Worm (Caenorhabditis elegans) whole organism, L4 larva: ENCODE measurements around the gene AC3.12.
A peak's percentile ranks its signal among the peaks of the same experiment; 100 is the strongest.

Source experiments
- D1046.2 ChIP-seq: fragments of 200-800 bp; sonication (Bioruptor generic); IDR thresholded peaks from 2 replicates; pipeline ENCODE4 v1.3.6; 2022; ENCODE audit warnings: missing genetic modification characterization, missing compliant biosample characterization
- F26F4.8 ChIP-seq: fragments of 200-800 bp; sonication (Bioruptor generic); conservative IDR thresholded peaks from 2 replicates; pipeline ENCODE4 v1.3.6; 2022; ENCODE audit warnings: missing genetic modification characterization, missing compliant biosample characterization
- F37D6.2 ChIP-seq: sonication (generic microtip); optimal IDR thresholded peaks from 2 replicates; lab custom pipeline; 2016; ENCODE audit warnings: mild to moderate bottlenecking, missing genetic modification characterization, missing compliant biosample characterization
- F44E2.7 ChIP-seq: fragments of 200-800 bp; sonication (Bioruptor generic); IDR thresholded peaks from 2 replicates; pipeline ENCODE4 v2.1.2; 2022; ENCODE audit warnings: missing genetic modification characterization, missing compliant biosample characterization
- F49E8.2 ChIP-seq: sonication (generic microtip); optimal IDR thresholded peaks from 2 replicates; lab custom pipeline; 2016; ENCODE audit warnings: missing compliant biosample characterization, mild to moderate bottlenecking, missing genetic modification characterization, borderline replicate concordance
- T26A8.4 ChIP-seq: fragments of 200-800 bp; sonication (Bioruptor generic); IDR thresholded peaks from 2 replicates; pipeline ENCODE4 v1.3.6; 2022; ENCODE audit warnings: missing genetic modification characterization, missing compliant biosample characterization
- Y48G9A.11 ChIP-seq: fragments of 200-800 bp; sonication (Bioruptor generic); IDR thresholded peaks from 2 replicates; pipeline ENCODE4 v1.3.6; 2022; ENCODE audit warnings: missing genetic modification reagents, missing genetic modification characterization, missing compliant biosample characterization
- Y5F2A.4 ChIP-seq: fragments of 200-800 bp; sonication (Bioruptor generic); optimal IDR thresholded peaks from 2 replicates; lab custom pipeline; 2018; ENCODE audit warnings: mild to moderate bottlenecking, missing genetic modification characterization, missing compliant biosample characterization
- aly-2 ChIP-seq: sonication (generic microtip); optimal IDR thresholded peaks from 2 replicates; lab custom pipeline; 2018; ENCODE audit warnings: missing biosample characterization, missing genetic modification characterization
- arid-1 ChIP-seq: fragments of 200-800 bp; sonication (Bioruptor generic); conservative IDR thresholded peaks from 2 replicates; pipeline ENCODE4 v1.3.6; 2022; ENCODE audit warnings: missing genetic modification reagents, missing genetic modification characterization, missing compliant biosample characterization
- ceh-20 ChIP-seq: fragments of 200-800 bp; sonication (Bioruptor generic); IDR thresholded peaks from 2 replicates; pipeline ENCODE4 v1.3.6; 2022; ENCODE audit warnings: missing genetic modification reagents, missing genetic modification characterization, missing compliant biosample characterization
- ceh-28 ChIP-seq: fragments of 150-350 bp; optimal IDR thresholded peaks from 2 replicates; lab custom pipeline; 2014; ENCODE audit warnings: missing biosample characterization, missing genetic modification reagents, missing genetic modification characterization
- ceh-62 ChIP-seq: sonication (generic microtip); optimal IDR thresholded peaks from 2 replicates; lab custom pipeline; 2017; ENCODE audit warnings: missing biosample characterization, missing genetic modification characterization
- ceh-82 ChIP-seq: sonication (generic microtip); optimal IDR thresholded peaks from 2 replicates; lab custom pipeline; 2017; ENCODE audit warnings: missing biosample characterization, missing genetic modification characterization
- cey-2 ChIP-seq: sonication (generic microtip); optimal IDR thresholded peaks from 3 replicates; lab custom pipeline; 2017; ENCODE audit warnings: missing genetic modification characterization, mild to moderate bottlenecking, missing compliant biosample characterization, antibody characterized with exemption, borderline replicate concordance; ENCODE audit not compliant: insufficient read depth
- ctbp-1 ChIP-seq: fragments of 200-800 bp; sonication (Bioruptor generic); IDR thresholded peaks from 2 replicates; pipeline ENCODE4 v1.3.6; 2022; ENCODE audit warnings: missing genetic modification reagents, missing genetic modification characterization, missing compliant biosample characterization
- daf-19 ChIP-seq: fragments of 200-800 bp; sonication (Bioruptor generic); conservative IDR thresholded peaks from 2 replicates; pipeline ENCODE4 v1.3.6; 2022; ENCODE audit warnings: missing genetic modification characterization, missing compliant biosample characterization
- dmd-6 ChIP-seq: fragments of 200-800 bp; sonication (Bioruptor generic); IDR thresholded peaks from 2 replicates; pipeline ENCODE4 v1.3.6; 2022; ENCODE audit warnings: missing genetic modification reagents, missing genetic modification characterization, missing compliant biosample characterization
- dmd-8 ChIP-seq: fragments of 200-800 bp; sonication (Bioruptor generic); IDR thresholded peaks from 2 replicates; pipeline ENCODE4 v1.3.6; 2022; ENCODE audit warnings: missing genetic modification characterization, missing compliant biosample characterization
- duxl-1 ChIP-seq: sonication (generic microtip); optimal IDR thresholded peaks from 2 replicates; lab custom pipeline; 2016; ENCODE audit warnings: mild to moderate bottlenecking, missing genetic modification characterization, moderate library complexity, missing compliant biosample characterization; ENCODE audit not compliant: poor library complexity
- egl-43 ChIP-seq: fragments of 200-800 bp; sonication (Bioruptor generic); IDR thresholded peaks from 2 replicates; pipeline ENCODE4 v1.3.6; 2022; ENCODE audit warnings: missing genetic modification reagents, missing genetic modification characterization, missing compliant biosample characterization
- fkh-10 ChIP-seq: fragments of 150-350 bp; optimal IDR thresholded peaks from 2 replicates; lab custom pipeline; 2014; ENCODE audit warnings: missing biosample characterization, missing genetic modification reagents, missing genetic modification characterization
- hlh-11 ChIP-seq: fragments of 200-800 bp; sonication (Bioruptor generic); optimal IDR thresholded peaks from 2 replicates; lab custom pipeline; 2018; ENCODE audit warnings: mild to moderate bottlenecking, missing genetic modification characterization, missing compliant biosample characterization
- hmg-1.1 ChIP-seq: fragments of 200-800 bp; sonication (Bioruptor generic); IDR thresholded peaks from 2 replicates; pipeline ENCODE4 v1.3.6; 2022; ENCODE audit warnings: missing genetic modification reagents, missing genetic modification characterization, missing compliant biosample characterization
- lin-1 ChIP-seq: fragments of 200-800 bp; sonication (Bioruptor generic); IDR thresholded peaks from 2 replicates; pipeline ENCODE4 v1.3.6; 2022; ENCODE audit warnings: missing genetic modification reagents, missing genetic modification characterization, missing compliant biosample characterization
- lin-15B ChIP-seq: fragments of 150-350 bp; sonication (generic microtip); optimal IDR thresholded peaks from 3 replicates; lab custom pipeline; 2014; ENCODE audit warnings: missing biosample characterization, missing genetic modification characterization
- lin-38 ChIP-seq: fragments of 200-800 bp; sonication (Bioruptor generic); IDR thresholded peaks from 2 replicates; pipeline ENCODE4 v1.3.6; 2022; ENCODE audit warnings: missing genetic modification reagents, missing genetic modification characterization, missing compliant biosample characterization
- lsy-2 ChIP-seq, 2 experiments: fragments of 150-350 bp in 1 of 2; sonication (generic microtip) in 1 of 2; optimal IDR thresholded peaks; 2 replicates each; lab custom pipeline; 2014 to 2017; ENCODE audit warnings: missing biosample characterization in 2 of 2, missing genetic modification characterization in 2 of 2
- madf-5 ChIP-seq, 2 experiments: fragments of 200-800 bp; sonication (Bioruptor generic); IDR thresholded peaks; 2 replicates each; pipeline ENCODE4 v1.3.6; 2022; ENCODE audit warnings: missing compliant biosample characterization in 2 of 2, missing genetic modification characterization in 2 of 2
- mdl-1 ChIP-seq, 2 experiments: fragments of 150-350 bp in 1 of 2; sonication (generic microtip) in 1 of 2; optimal IDR thresholded peaks; 2 replicates each; lab custom pipeline; 2014 to 2017; ENCODE audit warnings: missing biosample characterization in 2 of 2, missing genetic modification characterization in 2 of 2
- mep-1 ChIP-seq: fragments of 150-350 bp; sonication (generic microtip); optimal IDR thresholded peaks from 3 replicates; lab custom pipeline; 2014; ENCODE audit warnings: missing biosample characterization, missing genetic modification characterization
- nhr-10 ChIP-seq: fragments of 150-350 bp; optimal IDR thresholded peaks from 2 replicates; lab custom pipeline; 2014; ENCODE audit warnings: missing biosample characterization, missing genetic modification characterization
- nhr-11 ChIP-seq: fragments of 150-350 bp; optimal IDR thresholded peaks from 2 replicates; lab custom pipeline; 2014; ENCODE audit warnings: missing biosample characterization, missing genetic modification characterization
- nhr-42 ChIP-seq: fragments of 200-800 bp; sonication (Bioruptor generic); IDR thresholded peaks from 2 replicates; pipeline ENCODE4 v1.3.6; 2022; ENCODE audit warnings: missing genetic modification characterization, missing compliant biosample characterization
- nhr-6 ChIP-seq: fragments of 150-350 bp; optimal IDR thresholded peaks from 2 replicates; lab custom pipeline; 2014; ENCODE audit warnings: missing biosample characterization, missing genetic modification characterization
- rbr-2 ChIP-seq: sonication (generic microtip); optimal IDR thresholded peaks from 2 replicates; lab custom pipeline; 2016; ENCODE audit warnings: missing genotype, missing genetic modification characterization, missing compliant biosample characterization
- set-16 ChIP-seq: fragments of 200-800 bp; sonication (Bioruptor generic); IDR thresholded peaks from 2 replicates; pipeline ENCODE4 v1.3.6; 2022; ENCODE audit warnings: missing genetic modification reagents, missing genetic modification characterization, missing compliant biosample characterization
- snpc-4 ChIP-seq: fragments of 150-350 bp; optimal IDR thresholded peaks from 2 replicates; lab custom pipeline; 2014; ENCODE audit warnings: missing biosample characterization, missing genetic modification characterization
- spr-1 ChIP-seq: sonication (generic microtip); optimal IDR thresholded peaks from 2 replicates; lab custom pipeline; 2016; ENCODE audit warnings: mild to moderate bottlenecking, missing genetic modification characterization, missing compliant biosample characterization
- tag-97 ChIP-seq: fragments of 200-800 bp; sonication (Bioruptor generic); IDR thresholded peaks from 2 replicates; pipeline ENCODE4 v1.3.6; 2022; ENCODE audit warnings: missing genetic modification characterization, missing compliant biosample characterization
- unc-62 ChIP-seq, 3 experiments: fragments of 150-350 bp in 1 of 3; sonication (generic microtip); optimal IDR thresholded peaks in 2 of 3; peaks in 1 of 3; 1 replicate in 1 of 3; 2 replicates in 2 of 3; lab custom pipeline; 2014 to 2017; ENCODE audit warnings: missing biosample characterization in 3 of 3, missing genetic modification characterization in 3 of 3, missing genetic modification reagents in 3 of 3, missing genotype in 1 of 3
- zip-11 ChIP-seq: fragments of 200-800 bp; sonication (Bioruptor generic); IDR thresholded peaks from 2 replicates; pipeline ENCODE4 v1.3.6; 2022; ENCODE audit warnings: missing genetic modification characterization, missing compliant biosample characterization
- zip-2 ChIP-seq: fragments of 150-350 bp; optimal IDR thresholded peaks from 2 replicates; lab custom pipeline; 2014; ENCODE audit warnings: missing biosample characterization, missing genetic modification characterization

Gene AC3.12

DNA sequence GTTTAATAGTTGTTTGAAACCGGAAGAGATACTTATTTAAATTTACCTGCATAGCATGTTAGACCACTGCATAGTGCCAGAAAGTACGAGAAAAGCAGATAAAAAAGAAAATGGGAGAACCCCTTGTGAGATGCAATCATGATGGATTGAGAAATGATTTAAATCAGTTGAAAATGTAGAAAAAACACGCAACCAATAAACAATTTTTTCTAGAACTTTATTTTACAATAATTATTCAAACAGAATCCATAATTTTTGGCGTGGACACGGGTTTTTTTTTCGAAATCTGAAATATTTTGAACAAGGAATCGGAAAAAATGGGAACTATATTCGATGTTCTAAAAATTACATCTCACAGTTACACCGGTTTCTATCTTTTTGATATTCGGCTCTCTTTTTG, at the start of gene AC3.12:
TSS of gene AC3.12 (minus strand) at position 101 of the 400 bp plus-strand sequence.
- no peak for TF ChIP-seq mdl-1 (tag; optimal IDR thresholded peaks at IDR 0.05; lab: Kevin White, UChicago)
- no peak for TF ChIP-seq ceh-82 (tag; lab: Kevin White, UChicago)

DNA sequence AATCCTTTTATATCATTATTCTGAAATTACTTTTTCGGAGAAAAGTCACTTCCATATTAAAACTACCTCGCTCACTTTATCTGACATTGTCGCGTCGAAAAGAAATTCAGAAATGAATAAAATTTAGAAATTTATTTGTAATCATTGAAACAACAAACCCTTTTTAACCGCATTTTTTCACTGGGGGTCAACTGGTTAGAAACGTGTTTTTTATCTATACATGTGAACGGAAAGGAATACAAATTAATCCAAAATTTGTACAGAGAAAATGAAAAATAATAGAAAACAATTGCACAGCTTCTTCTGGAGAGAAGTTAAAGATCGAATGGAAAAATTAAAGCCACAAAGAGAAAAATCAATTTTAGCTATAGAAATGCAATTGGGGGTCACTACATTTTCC, 49.4 kb upstream of the AC3.12 start, which contains the start of gene tag-314:
TSS of gene tag-314 (minus strand) at position 101 of the 400 bp plus-strand sequence.
- TF ChIP-seq egl-43 (GFP tag; lab: Robert Waterston, UW) = no peak
- no peak for TF ChIP-seq spr-1
- TF ChIP-seq snpc-4 (tag; lab: Kevin White, UChicago) = no peak
- TF ChIP-seq dmd-8 (GFP tag; lab: Robert Waterston, UW) = no peak
- TF ChIP-seq Y5F2A.4 (GFP tag; lab: Kevin White, UChicago) = no peak
- no peak for TF ChIP-seq T26A8.4 (GFP tag; lab: Robert Waterston, UW)
- no peak for TF ChIP-seq hlh-11 (tag; lab: Kevin White, UChicago)
- TF ChIP-seq Y48G9A.11 (GFP tag; lab: Robert Waterston, UW) = no peak
- no peak for TF ChIP-seq mep-1 (tag; lab: Kevin White, UChicago)
- no peak for TF ChIP-seq hmg-1.1 (GFP tag; lab: Robert Waterston, UW)
- no peak for TF ChIP-seq lin-1 (GFP tag; lab: Robert Waterston, UW)
- TF ChIP-seq aly-2 (tag; lab: Kevin White, UChicago) = no peak
- TF ChIP-seq duxl-1 (tag; lab: Kevin White, UChicago) = no peak
- TF ChIP-seq zip-11 (GFP tag; lab: Robert Waterston, UW) = no peak
- TF ChIP-seq lin-15B (tag; lab: Kevin White, UChicago) = no peak

DNA sequence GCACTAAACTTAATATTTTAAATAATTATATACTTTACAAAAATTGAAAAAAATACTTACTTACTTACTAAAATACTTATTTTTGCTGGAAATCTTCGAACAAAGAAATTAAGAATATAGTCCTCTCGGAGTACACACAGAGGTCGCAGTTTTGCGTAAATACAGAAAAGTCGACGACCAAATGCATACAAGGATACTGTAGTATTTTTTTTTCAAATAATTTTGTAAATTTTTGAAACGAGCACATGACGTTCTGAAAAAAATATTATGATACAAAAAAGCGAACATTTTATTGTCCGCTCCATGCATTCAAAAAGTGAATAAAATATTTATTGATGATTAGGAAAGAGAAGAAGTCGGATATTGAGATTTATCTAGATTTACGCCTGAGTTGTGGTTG, 47.1 kb upstream of the AC3.12 start, which contains the start of gene apc-10:
TSS of gene apc-10 (minus strand) at position 101 of the 400 bp plus-strand sequence.
- TF ChIP-seq nhr-11 (no peak), rbr-2 (tag; lab: Kevin White, UChicago) (no peak), daf-19 (GFP tag; lab: Robert Waterston, UW) (no peak), dmd-8 (GFP tag; lab: Robert Waterston, UW) (no peak), zip-2 (no peak), arid-1 (no peak), dmd-6 (GFP tag; lab: Robert Waterston, UW) (no peak), lin-38 (GFP tag; lab: Robert Waterston, UW) (no peak), ceh-62 (no peak)

DNA sequence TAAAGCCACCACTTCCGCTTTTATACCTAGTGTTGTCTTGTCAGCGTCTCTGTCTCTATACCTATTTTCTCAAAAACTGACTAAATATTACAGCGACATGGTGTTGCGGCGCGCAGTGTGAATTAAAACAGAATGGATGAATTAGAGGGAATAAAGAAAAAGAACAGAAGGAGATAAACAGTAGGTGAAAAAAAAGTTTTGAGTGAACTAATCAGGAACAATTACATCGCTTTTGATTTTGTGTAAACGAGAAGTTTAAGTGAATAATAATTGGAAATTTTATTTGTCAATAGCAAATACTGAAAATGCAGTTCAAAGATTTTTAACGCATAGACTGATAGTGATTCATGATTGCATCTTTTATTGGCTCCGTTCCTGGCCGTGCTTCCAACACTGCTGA, 45.9 kb upstream of the AC3.12 start, which contains the start of gene col-12:
TSS of gene col-12 (minus strand) at position 101 of the 400 bp plus-strand sequence.
- TF ChIP-seq ceh-62 (no peak), tag-97 (GFP tag; lab: Robert Waterston, UW) (no peak), F44E2.7 (GFP tag; lab: Robert Waterston, UW) (no peak), F37D6.2 (tag; lab: Kevin White, UChicago) (no peak)

DNA sequence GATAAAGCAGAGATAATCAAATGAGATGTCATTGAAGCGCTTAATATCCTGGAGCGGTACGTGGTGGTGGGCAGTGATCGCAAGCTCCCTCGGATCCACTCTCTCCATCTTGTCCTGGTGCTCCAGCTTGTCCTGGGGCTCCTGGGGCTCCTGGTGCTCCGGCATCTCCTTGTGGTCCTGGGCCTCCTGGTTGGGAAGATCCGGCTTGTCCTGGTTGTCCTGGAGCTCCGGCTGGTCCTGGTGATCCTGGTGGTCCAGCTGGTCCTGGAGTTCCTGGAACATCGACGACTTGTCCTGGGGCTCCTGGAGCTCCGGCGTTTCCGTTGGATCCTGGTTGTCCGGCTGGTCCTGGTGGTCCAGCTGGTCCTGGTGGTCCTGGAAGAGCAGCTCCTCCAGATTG, 44.8 kb upstream of the AC3.12 start:
- TF ChIP-seq madf-5 (GFP tag; IDR thresholded peaks at IDR 0.05; lab: Robert Waterston, UW) (0 out of 4 replicates have a peak, but pooled peaks of 1 of the 2 experiments have one; percentile 51), ctbp-1 (GFP tag; lab: Robert Waterston, UW) (peak; percentile 49), set-16 (GFP tag; lab: Robert Waterston, UW) (peak; percentile 97), ceh-20 (GFP tag; lab: Robert Waterston, UW) (peak; percentile 48; the same call in 1 of the 2 replicates)

DNA sequence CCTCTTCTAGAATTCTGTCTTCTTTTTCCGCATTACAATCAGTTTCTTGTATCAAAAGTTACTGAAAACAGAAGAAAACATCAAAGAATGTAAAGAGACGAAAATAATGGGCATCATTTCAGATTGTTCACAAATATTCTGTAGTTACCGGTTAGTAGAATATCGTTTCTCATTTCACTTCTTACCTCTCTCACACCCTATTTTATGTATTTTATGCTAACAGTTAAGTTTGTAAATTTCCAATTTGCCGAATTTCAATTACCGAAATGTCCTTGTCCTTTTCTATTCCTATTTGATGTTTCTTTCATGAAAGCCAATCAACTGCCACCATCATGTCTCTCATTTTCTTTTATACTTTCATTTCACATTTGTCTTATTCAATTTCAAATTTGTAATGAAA, 44.3 kb upstream of the AC3.12 start:
- TF ChIP-seq F26F4.8 (no peak), Y5F2A.4 (GFP tag; lab: Kevin White, UChicago) (no peak), fkh-10 (GFP tag; lab: Kevin White, UChicago) (no peak), F49E8.2 (no peak), Y48G9A.11 (GFP tag; lab: Robert Waterston, UW) (no peak), nhr-10 (tag; lab: Kevin White, UChicago) (no peak), lsy-2 (tag; optimal IDR thresholded peaks at IDR 0.05; lab: Kevin White, UChicago) (no peak), nhr-6 (tag; lab: Kevin White, UChicago) (no peak), cey-2 (tag; lab: Kevin White, UChicago) (peak; percentile 4), unc-62 (GFP tag; optimal IDR thresholded peaks at IDR 0.05 in 1 of 2; lab: Kevin White, UChicago) (peak in 1 of 2 experiments; percentile 66), unc-62 (tag; optimal IDR thresholded peaks at IDR 0.05; lab: Kevin White, UChicago) (no peak), ceh-28 (tag; lab: Kevin White, UChicago) (no peak), nhr-42 (no peak), D1046.2 (GFP tag; lab: Robert Waterston, UW) (no peak)
